Fruit fly (Drosophila melanogaster) whole organism, embryonic: ENCODE data around the gene CG13699.

Experiments
- Ada2b ChIP-seq: fragments of 200-800 bp; sonication (Bioruptor generic); IDR thresholded peaks from 2 replicates; pipeline ENCODE4 v1.3.6; 2022; ENCODE audit warnings: missing biosample characterization, missing genetic modification characterization
- Aef1 ChIP-seq: fragments of 200-800 bp; sonication (Bioruptor generic); IDR thresholded peaks from 3 replicates; pipeline ENCODE4 v1.3.6; 2022; ENCODE audit warnings: missing biosample characterization, missing genetic modification characterization
- BEAF-32 ChIP-seq: fragments of 200-800 bp; sonication (Bioruptor generic); optimal IDR thresholded peaks from 3 replicates; lab custom pipeline; 2017; ENCODE audit warnings: missing biosample characterization, missing genetic modification characterization, mild to moderate bottlenecking, moderate library complexity, missing genetic modification reagents
- Blimp-1 ChIP-seq: fragments of 200-800 bp; sonication (Bioruptor generic); optimal IDR thresholded peaks from 3 replicates; lab custom pipeline; 2018; ENCODE audit warnings: missing biosample characterization, missing genetic modification characterization, mild to moderate bottlenecking, moderate library complexity, missing genetic modification reagents
- CG11093 ChIP-seq: fragments of 200-800 bp; sonication (Bioruptor generic); IDR thresholded peaks from 3 replicates; pipeline ENCODE4 v1.3.6; 2022; ENCODE audit warnings: missing biosample characterization, missing genetic modification characterization
- CG11247 ChIP-seq: fragments of 200-800 bp; sonication (Bioruptor generic); IDR thresholded peaks from 2 replicates; pipeline ENCODE4 v1.3.6; 2022; ENCODE audit warnings: missing biosample characterization, missing genetic modification characterization
- CG11398 ChIP-seq: fragments of 200-800 bp; sonication (Bioruptor generic); optimal IDR thresholded peaks from 2 replicates; lab custom pipeline; 2016; ENCODE audit warnings: missing biosample characterization, missing genetic modification characterization
- CG11560 ChIP-seq: fragments of 200-800 bp; sonication (Bioruptor generic); IDR thresholded peaks from 3 replicates; pipeline ENCODE4 v1.3.6; 2022; ENCODE audit warnings: missing biosample characterization, missing genetic modification characterization
- CG13123 ChIP-seq: fragments of 200-800 bp; sonication (Bioruptor generic); optimal IDR thresholded peaks from 2 replicates; lab custom pipeline; 2016; ENCODE audit warnings: missing biosample characterization, missing genetic modification characterization
- CG16813 ChIP-seq: fragments of 200-800 bp; sonication (Bioruptor generic); IDR thresholded peaks from 3 replicates; pipeline ENCODE4 v1.3.6; 2022; ENCODE audit warnings: missing biosample characterization, missing genetic modification characterization; ENCODE audit not compliant: partially characterized antibody
- CG2120 ChIP-seq: fragments of 200-800 bp; sonication (Bioruptor generic); optimal IDR thresholded peaks from 3 replicates; lab custom pipeline; 2016; ENCODE audit warnings: missing biosample characterization, missing genetic modification characterization
- CG2129 ChIP-seq: fragments of 200-800 bp; sonication (Bioruptor generic); IDR thresholded peaks from 2 replicates; pipeline ENCODE4 v1.3.6; 2022; ENCODE audit warnings: missing biosample characterization, missing genetic modification characterization; ENCODE audit not compliant: partially characterized antibody
- CG30403 ChIP-seq: fragments of 200-800 bp; sonication (Bioruptor generic); optimal IDR thresholded peaks from 3 replicates; lab custom pipeline; 2016; ENCODE audit warnings: missing biosample characterization, missing genetic modification characterization
- CG32767 ChIP-seq: fragments of 200-800 bp; sonication (Bioruptor generic); IDR thresholded peaks from 2 replicates; pipeline ENCODE4 v1.3.6; 2022; ENCODE audit warnings: missing biosample characterization, missing genetic modification characterization
- CG3281 ChIP-seq: fragments of 200-800 bp; sonication (Bioruptor generic); optimal IDR thresholded peaks from 3 replicates; lab custom pipeline; 2017; ENCODE audit warnings: missing biosample characterization, mild to moderate bottlenecking, missing genetic modification characterization
- CG4282 ChIP-seq: fragments of 200-800 bp; sonication (Bioruptor generic); optimal IDR thresholded peaks from 2 replicates; lab custom pipeline; 2016; ENCODE audit warnings: missing biosample characterization, missing genetic modification characterization
- CG4328 ChIP-seq: fragments of 200-800 bp; sonication (Bioruptor generic); optimal IDR thresholded peaks from 3 replicates; lab custom pipeline; 2017; ENCODE audit warnings: missing biosample characterization, missing genetic modification reagents, missing genetic modification characterization
- CG4360 ChIP-seq: fragments of 200-800 bp; sonication (Bioruptor generic); IDR thresholded peaks from 2 replicates; pipeline ENCODE4 v1.3.6; 2022; ENCODE audit warnings: missing biosample characterization, missing genetic modification characterization
- CG8089 ChIP-seq: fragments of 200-800 bp; sonication (Bioruptor generic); optimal IDR thresholded peaks from 3 replicates; lab custom pipeline; 2016; ENCODE audit warnings: missing biosample characterization, missing genetic modification characterization
- Chrac-16 ChIP-seq: fragments of 200-800 bp; sonication (Bioruptor generic); optimal IDR thresholded peaks from 3 replicates; lab custom pipeline; 2016; ENCODE audit warnings: missing biosample characterization, missing genetic modification characterization
- Dip2 ChIP-seq: fragments of 200-800 bp; sonication (Bioruptor generic); IDR thresholded peaks from 2 replicates; pipeline ENCODE4 v1.3.6; 2022; ENCODE audit warnings: missing biosample characterization, missing genetic modification characterization
- Doc3 ChIP-seq: fragments of 200-800 bp; sonication (Bioruptor generic); IDR thresholded peaks from 3 replicates; pipeline ENCODE4 v1.3.6; 2022; ENCODE audit warnings: missing biosample characterization, missing genetic modification characterization; ENCODE audit not compliant: partially characterized antibody
- Dref ChIP-seq: fragments of 200-800 bp; sonication (Bioruptor generic); IDR thresholded peaks from 2 replicates; pipeline ENCODE4 v1.3.6; 2022; ENCODE audit warnings: missing biosample characterization, missing genetic modification characterization
- E2f1 ChIP-seq: fragments of 200-800 bp; sonication (Bioruptor generic); IDR thresholded peaks from 2 replicates; pipeline ENCODE4 v1.3.6; 2022; ENCODE audit warnings: missing biosample characterization, missing genetic modification characterization
- Eip74EF ChIP-seq, 2 experiments: fragments of 200-800 bp in 1 of 2; fragments of >200 bp in 1 of 2; sonication (Bioruptor generic) in 1 of 2; optimal IDR thresholded peaks; 2 replicates each; lab custom pipeline; 2017 to 2019; ENCODE audit warnings: missing biosample characterization in 2 of 2, missing genetic modification characterization in 2 of 2, mild to moderate bottlenecking in 1 of 2, moderate library complexity in 1 of 2
- HHEX ChIP-seq: fragments of 200-800 bp; sonication (Bioruptor generic); optimal IDR thresholded peaks from 3 replicates; lab custom pipeline; 2017; ENCODE audit warnings: missing biosample characterization, mild to moderate bottlenecking, missing genetic modification characterization, missing genetic modification reagents
- Lpt ChIP-seq: fragments of >200 bp; optimal IDR thresholded peaks from 2 replicates; lab custom pipeline; 2018; ENCODE audit warnings: missing biosample characterization, missing genetic modification characterization
- MBD-R2 ChIP-seq: fragments of 200-800 bp; sonication (Bioruptor generic); IDR thresholded peaks from 2 replicates; pipeline ENCODE4 v1.3.6; 2022; ENCODE audit warnings: missing biosample characterization, missing genetic modification characterization
- Mrtf ChIP-seq: fragments of 200-800 bp; sonication (Bioruptor generic); IDR thresholded peaks from 3 replicates; pipeline ENCODE4 v1.3.6; 2022; ENCODE audit warnings: missing biosample characterization, missing genetic modification characterization
- Myb ChIP-seq: fragments of 200-800 bp; sonication (Bioruptor generic); optimal IDR thresholded peaks from 2 replicates; lab custom pipeline; 2016; ENCODE audit warnings: missing biosample characterization, missing genetic modification characterization
- Trl ChIP-seq, 3 experiments: fragments of >200 bp in 2 of 3; fragments of 200-800 bp in 1 of 3; sonication (Bioruptor generic) in 1 of 3; optimal IDR thresholded peaks; 2 replicates in 1 of 3; 3 replicates in 2 of 3; lab custom pipeline; 2016 to 2017; ENCODE audit warnings: missing biosample characterization in 1 of 3, missing genetic modification characterization in 1 of 3
- Xbp1 ChIP-seq: fragments of 200-800 bp; sonication (Bioruptor generic); optimal IDR thresholded peaks from 3 replicates; lab custom pipeline; 2016; ENCODE audit warnings: missing biosample characterization, mild to moderate bottlenecking, missing genetic modification characterization
- ara ChIP-seq: fragments of 200-800 bp; sonication (Bioruptor generic); IDR thresholded peaks from 2 replicates; pipeline ENCODE4 v1.3.6; 2022; ENCODE audit warnings: missing biosample characterization, missing genetic modification characterization
- bcd ChIP-seq: fragments of 200-800 bp; sonication (Bioruptor generic); optimal IDR thresholded peaks from 2 replicates; lab custom pipeline; 2017; ENCODE audit warnings: missing biosample characterization, mild to moderate bottlenecking, missing genetic modification characterization
- chm ChIP-seq: fragments of 200-800 bp; sonication (Bioruptor generic); IDR thresholded peaks from 2 replicates; pipeline ENCODE4 v1.3.6; 2022; ENCODE audit warnings: missing biosample characterization, missing genetic modification characterization
- croc ChIP-seq: fragments of 200-800 bp; sonication (Bioruptor generic); conservative IDR thresholded peaks from 3 replicates; pipeline ENCODE4 v1.3.6; 2022; ENCODE audit warnings: missing biosample characterization, missing genetic modification characterization
- fd64A ChIP-seq: fragments of 200-800 bp; sonication (Bioruptor generic); optimal IDR thresholded peaks from 3 replicates; lab custom pipeline; 2018; ENCODE audit warnings: missing biosample characterization, mild to moderate bottlenecking, missing genetic modification characterization
- fd96Cb ChIP-seq: fragments of 200-800 bp; sonication (Bioruptor generic); optimal IDR thresholded peaks from 2 replicates; lab custom pipeline; 2018; ENCODE audit warnings: missing biosample characterization, mild to moderate bottlenecking, missing genetic modification characterization, moderate library complexity
- gce ChIP-seq: fragments of 200-800 bp; sonication (Bioruptor generic); IDR thresholded peaks from 3 replicates; pipeline ENCODE4 v1.3.6; 2022; ENCODE audit warnings: missing biosample characterization, missing genetic modification characterization
- grau ChIP-seq: fragments of 200-800 bp; optimal IDR thresholded peaks from 3 replicates; lab custom pipeline; 2019; ENCODE audit warnings: missing biosample characterization, mild to moderate bottlenecking, missing genetic modification characterization, moderate library complexity
- gsb-n ChIP-seq: fragments of 200-800 bp; sonication (Bioruptor generic); optimal IDR thresholded peaks from 3 replicates; lab custom pipeline; 2018; ENCODE audit warnings: missing biosample characterization, mild to moderate bottlenecking, missing genetic modification characterization
- her ChIP-seq: fragments of 200-800 bp; sonication (Bioruptor generic); optimal IDR thresholded peaks from 2 replicates; lab custom pipeline; 2016; ENCODE audit warnings: missing biosample characterization, missing genetic modification characterization
- ind ChIP-seq: fragments of 200-800 bp; sonication (Bioruptor generic); optimal IDR thresholded peaks from 3 replicates; lab custom pipeline; 2016; ENCODE audit warnings: missing biosample characterization, missing genetic modification characterization
- mam ChIP-seq: fragments of 200-800 bp; sonication (Bioruptor generic); optimal IDR thresholded peaks from 3 replicates; lab custom pipeline; 2016; ENCODE audit warnings: missing biosample characterization, missing genetic modification characterization
- tio ChIP-seq: fragments of 200-800 bp; sonication (Bioruptor generic); optimal IDR thresholded peaks from 2 replicates; lab custom pipeline; 2017; ENCODE audit warnings: missing biosample characterization, missing genetic modification characterization, inconsistent platforms
- toy ChIP-seq: fragments of 200-800 bp; sonication (Bioruptor generic); IDR thresholded peaks from 2 replicates; pipeline ENCODE4 v1.3.6; 2022; ENCODE audit warnings: missing biosample characterization, missing genetic modification characterization
- unc-4 ChIP-seq: fragments of 200-800 bp; sonication (Bioruptor generic); IDR thresholded peaks from 2 replicates; pipeline ENCODE4 v1.3.6; 2022; ENCODE audit warnings: missing biosample characterization, missing genetic modification characterization; ENCODE audit not compliant: partially characterized antibody
- zen ChIP-seq: fragments of 200-800 bp; sonication (Bioruptor generic); optimal IDR thresholded peaks from 3 replicates; lab custom pipeline; 2018; ENCODE audit warnings: missing biosample characterization, mild to moderate bottlenecking, missing genetic modification characterization, moderate library complexity
- zfh1 ChIP-seq: fragments of 200-800 bp; sonication (Bioruptor generic); IDR thresholded peaks from 3 replicates; pipeline ENCODE4 v1.3.6; 2022; ENCODE audit warnings: missing biosample characterization, missing genetic modification characterization
- zfh2 ChIP-seq: fragments of 200-800 bp; sonication (Bioruptor generic); optimal IDR thresholded peaks from 2 replicates; lab custom pipeline; 2016; ENCODE audit warnings: missing biosample characterization, missing genetic modification characterization

The CG13699 gene

dm6 chr3L:18192858-18193478 is 30.6 kb upstream of the CG13699 start (continued):
- TF ChIP-seq ara, result peak; percentile 50
- TF ChIP-seq Dip2, result no peak
- peak in 1 of 2 experiments; percentile 6 for TF ChIP-seq Trl (optimal IDR thresholded peaks at IDR 0.05; lab: Kevin White, UChicago)
- TF ChIP-seq Trl (GFP tag; optimal IDR thresholded peaks at IDR 0.05; lab: Kevin White, UChicago), result no peak
- no peak for TF ChIP-seq her (GFP tag; lab: Kevin White, UChicago)
- peak; percentile 47; the same call in 1 of the 3 replicates for TF ChIP-seq Mrtf
- TF ChIP-seq HHEX (GFP tag; lab: Kevin White, UChicago), result peak; percentile 63
- peak; percentile 76 for TF ChIP-seq zfh1
- peak; percentile 74 for TF ChIP-seq tio
- peak; percentile 40; the same call in 1 of the 3 replicates for TF ChIP-seq gce (GFP tag; lab: Robert Waterston, UW)
- no peak for TF ChIP-seq Lpt (GFP tag; lab: Kevin White, UChicago)
- TF ChIP-seq CG16813 (GFP tag; lab: Robert Waterston, UW), result no peak
- TF ChIP-seq Xbp1, result peak; percentile 60
- TF ChIP-seq ind (GFP tag; lab: Kevin White, UChicago), result peak; percentile 58
- no peak for TF ChIP-seq mam
- peak; percentile 83 for TF ChIP-seq fd96Cb (tag; lab: Kevin White, UChicago)
- TF ChIP-seq E2f1 (GFP tag; lab: Robert Waterston, UW), result peak; percentile 67
- TF ChIP-seq croc (GFP tag; lab: Robert Waterston, UW), result peak; percentile 82
- TF ChIP-seq CG4328 (GFP tag; lab: Kevin White, UChicago), result peak; percentile 48
- peak; percentile 14; the same call in 1 of the 2 replicates for TF ChIP-seq CG4360 (GFP tag; lab: Robert Waterston, UW)
- TF ChIP-seq CG2129 (GFP tag; lab: Robert Waterston, UW), result no peak
- no peak for TF ChIP-seq Doc3 (GFP tag; lab: Robert Waterston, UW)
- peak in 1 of 2 experiments; percentile 64 for TF ChIP-seq Eip74EF (GFP tag; optimal IDR thresholded peaks at IDR 0.05; lab: Kevin White, UChicago)
- no peak for TF ChIP-seq CG11398 (GFP tag; lab: Kevin White, UChicago)
- TF ChIP-seq CG8089 (GFP tag; lab: Kevin White, UChicago), result no peak
- no peak for TF ChIP-seq zfh2 (GFP tag; lab: Kevin White, UChicago)
- peak; percentile 71 for TF ChIP-seq CG3281
- 0 out of 2 replicates have a peak, but pooled peaks have one; percentile 19 for TF ChIP-seq CG32767 (GFP tag; lab: Robert Waterston, UW)
- peak; percentile 22 for TF ChIP-seq CG13123 (GFP tag; lab: Kevin White, UChicago)
- no peak for TF ChIP-seq CG4282 (GFP tag; lab: Kevin White, UChicago)
- peak; percentile 42; the same call in 1 of the 2 replicates for TF ChIP-seq Ada2b (GFP tag; lab: Robert Waterston, UW)
- peak; percentile 86 for TF ChIP-seq zen (tag; lab: Kevin White, UChicago)
- TF ChIP-seq Blimp-1 (GFP tag; lab: Kevin White, UChicago), result peak; percentile 88
- TF ChIP-seq CG2120 (GFP tag; lab: Kevin White, UChicago), result peak; percentile 19
- peak; percentile 87 for TF ChIP-seq grau (tag; lab: Kevin White, UChicago)
- no peak for TF ChIP-seq BEAF-32 (GFP tag; lab: Kevin White, UChicago)
- no peak for TF ChIP-seq chm (GFP tag; lab: Robert Waterston, UW)
- no peak for TF ChIP-seq CG11560 (tag; lab: Robert Waterston, UW)
- TF ChIP-seq gsb-n (tag; lab: Kevin White, UChicago), result peak; percentile 86
- TF ChIP-seq bcd (GFP tag; lab: Kevin White, UChicago), result peak; percentile 79
- no peak for TF ChIP-seq unc-4 (GFP tag; lab: Robert Waterston, UW)
- TF ChIP-seq CG11247 (GFP tag; lab: Robert Waterston, UW), result peak; percentile 41; the same call in 1 of the 2 replicates
- TF ChIP-seq fd64A (GFP tag; lab: Kevin White, UChicago), result no peak
- no peak for TF ChIP-seq Dref
- TF ChIP-seq toy (GFP tag; lab: Robert Waterston, UW), result no peak
- TF ChIP-seq Aef1 (GFP tag; lab: Robert Waterston, UW), result peak; percentile 50; the same call in 2 of the 3 replicates
- no peak; the same call in 1 of the 2 replicates for TF ChIP-seq MBD-R2 (GFP tag; lab: Robert Waterston, UW)
- TF ChIP-seq Chrac-16 (GFP tag; lab: Kevin White, UChicago), result peak; percentile 70
- peak; percentile 70 for TF ChIP-seq CG11093 (GFP tag; lab: Robert Waterston, UW)
- TF ChIP-seq CG30403 (GFP tag; lab: Kevin White, UChicago), result peak; percentile 67
- no peak for TF ChIP-seq Myb
